Worm (Caenorhabditis elegans) whole organism, L2 larva: Measurements from ENCODE around the gene F45D3.4.

ENCODE experiments used
- C34F6.9 ChIP-seq: fragments of 150-350 bp; optimal IDR thresholded peaks from 2 replicates; lab custom pipeline; 2014; ENCODE audit warnings: missing biosample characterization, missing genetic modification characterization
- F13H6.1 ChIP-seq: sonication (generic microtip); optimal IDR thresholded peaks from 2 replicates; lab custom pipeline; 2016; ENCODE audit warnings: missing genetic modification characterization, missing compliant biosample characterization
- Y55F3AM.14 ChIP-seq: fragments of 200-800 bp; sonication (Bioruptor generic); optimal IDR thresholded peaks from 2 replicates; lab custom pipeline; 2018; ENCODE audit warnings: mild to moderate bottlenecking, missing genetic modification characterization, missing compliant biosample characterization
- aly-2 ChIP-seq: fragments of 150-350 bp; optimal IDR thresholded peaks from 2 replicates; lab custom pipeline; 2014; ENCODE audit warnings: missing biosample characterization, missing genetic modification characterization
- ama-1 ChIP-seq: fragments of 150-350 bp; optimal IDR thresholded peaks from 2 replicates; lab custom pipeline; 2018; ENCODE audit warnings: inconsistent platforms
- blmp-1 ChIP-seq: sonication (generic microtip); optimal IDR thresholded peaks from 2 replicates; lab custom pipeline; 2017; ENCODE audit warnings: missing genetic modification characterization, mild to moderate bottlenecking, missing compliant biosample characterization, antibody characterized with exemption, moderate library complexity; ENCODE audit not compliant: insufficient read depth
- ceh-16 ChIP-seq: fragments of 150-350 bp; optimal IDR thresholded peaks from 2 replicates; lab custom pipeline; 2014; ENCODE audit warnings: missing biosample characterization, missing genetic modification characterization
- ceh-82 ChIP-seq: fragments of 150-350 bp; optimal IDR thresholded peaks from 2 replicates; lab custom pipeline; 2014; ENCODE audit warnings: missing biosample characterization, missing genetic modification characterization
- crh-2 ChIP-seq: sonication (generic microtip); optimal IDR thresholded peaks from 2 replicates; lab custom pipeline; 2017; ENCODE audit warnings: missing biosample characterization, missing genetic modification characterization
- egl-27 ChIP-seq: sonication (generic microtip); optimal IDR thresholded peaks from 3 replicates; lab custom pipeline; 2017; ENCODE audit warnings: missing biosample characterization, missing genetic modification reagents, missing genetic modification characterization
- fos-1 ChIP-seq: fragments of 150-350 bp; optimal IDR thresholded peaks from 2 replicates; lab custom pipeline; 2014; ENCODE audit warnings: missing biosample characterization, missing genetic modification characterization
- gmeb-1 ChIP-seq: fragments of 150-350 bp; optimal IDR thresholded peaks from 2 replicates; lab custom pipeline; 2014; ENCODE audit warnings: missing biosample characterization, missing genetic modification characterization
- lin-11 ChIP-seq: fragments of 150-350 bp; sonication (generic microtip); optimal IDR thresholded peaks from 2 replicates; lab custom pipeline; 2014; ENCODE audit warnings: missing biosample characterization, missing genetic modification characterization, inconsistent platforms, mixed read lengths
- lin-13 ChIP-seq: fragments of 150-350 bp; optimal IDR thresholded peaks from 2 replicates; lab custom pipeline; 2014; ENCODE audit warnings: missing biosample characterization, missing genetic modification reagents, missing genetic modification characterization
- lin-39 ChIP-seq: fragments of 150-350 bp; optimal IDR thresholded peaks from 2 replicates; lab custom pipeline; 2014; ENCODE audit warnings: missing biosample characterization, missing genetic modification reagents, missing genetic modification characterization
- lsy-2 ChIP-seq, 2 experiments: fragments of 150-350 bp in 1 of 2; sonication (generic microtip) in 1 of 2; optimal IDR thresholded peaks; 2 replicates each; lab custom pipeline; 2014 to 2017; ENCODE audit warnings: missing biosample characterization in 2 of 2, missing genetic modification characterization in 2 of 2
- mab-5 ChIP-seq: fragments of 150-350 bp; optimal IDR thresholded peaks from 2 replicates; lab custom pipeline; 2014; ENCODE audit warnings: missing biosample characterization, missing genetic modification characterization
- mdl-1 ChIP-seq, 2 experiments: fragments of 150-350 bp in 1 of 2; sonication (generic microtip) in 1 of 2; optimal IDR thresholded peaks; 2 replicates each; lab custom pipeline; 2017; ENCODE audit warnings: missing biosample characterization in 2 of 2, missing genetic modification characterization in 2 of 2
- nhr-129 ChIP-seq: fragments of 150-350 bp; optimal IDR thresholded peaks from 2 replicates; lab custom pipeline; 2014; ENCODE audit warnings: missing biosample characterization, missing genetic modification characterization
- nhr-23 ChIP-seq: fragments of 150-350 bp; optimal IDR thresholded peaks from 2 replicates; lab custom pipeline; 2014; ENCODE audit warnings: missing biosample characterization, missing genetic modification reagents, missing genetic modification characterization
- nhr-25 ChIP-seq: fragments of 150-350 bp; sonication (generic microtip); optimal IDR thresholded peaks from 3 replicates; lab custom pipeline; 2014; ENCODE audit warnings: missing biosample characterization, missing genetic modification characterization
- nhr-6 ChIP-seq: fragments of 150-350 bp; optimal IDR thresholded peaks from 2 replicates; lab custom pipeline; 2014; ENCODE audit warnings: missing biosample characterization, missing genetic modification characterization
- sem-4 ChIP-seq: fragments of 150-350 bp; optimal IDR thresholded peaks from 2 replicates; lab custom pipeline; 2014; ENCODE audit warnings: missing biosample characterization, missing genetic modification reagents, missing genetic modification characterization
- skn-1 ChIP-seq: sonication (generic microtip); optimal IDR thresholded peaks from 2 replicates; lab custom pipeline; 2017; ENCODE audit warnings: missing biosample characterization, missing genetic modification characterization
- sma-9 ChIP-seq, 2 experiments: fragments of 150-350 bp in 1 of 2; sonication (generic microtip) in 1 of 2; optimal IDR thresholded peaks; 2 replicates each; lab custom pipeline; 2014 to 2016; ENCODE audit warnings: missing genetic modification characterization in 2 of 2, mild to moderate bottlenecking in 1 of 2, missing biosample characterization in 1 of 2, missing compliant biosample characterization in 1 of 2, missing genetic modification reagents in 1 of 2, moderate library complexity in 1 of 2
- snpc-4 ChIP-seq: fragments of 150-350 bp; optimal IDR thresholded peaks from 2 replicates; lab custom pipeline; 2014; ENCODE audit warnings: missing biosample characterization, missing genetic modification characterization
- unc-39 ChIP-seq: fragments of 150-350 bp; optimal IDR thresholded peaks from 2 replicates; lab custom pipeline; 2014; ENCODE audit warnings: missing biosample characterization, missing genetic modification characterization
- unc-55 ChIP-seq: fragments of 150-350 bp; sonication (generic microtip); optimal IDR thresholded peaks from 3 replicates; lab custom pipeline; 2014; ENCODE audit warnings: missing biosample characterization, missing genetic modification reagents, missing genetic modification characterization
- unc-62 ChIP-seq: fragments of 150-350 bp; optimal IDR thresholded peaks from 2 replicates; lab custom pipeline; 2014; ENCODE audit warnings: missing biosample characterization, missing genetic modification reagents, missing genetic modification characterization
- zag-1 ChIP-seq: fragments of 150-350 bp; optimal IDR thresholded peaks from 2 replicates; lab custom pipeline; 2014; ENCODE audit warnings: missing biosample characterization, missing genetic modification characterization
- ztf-1 ChIP-seq: fragments of 200-800 bp; sonication (Bioruptor generic); conservative IDR thresholded peaks from 2 replicates; pipeline ENCODE4 v1.3.6; 2022; ENCODE audit warnings: missing genetic modification characterization, missing compliant biosample characterization
- ztf-11 ChIP-seq: sonication (generic microtip); optimal IDR thresholded peaks from 2 replicates; lab custom pipeline; 2017; ENCODE audit warnings: missing biosample characterization, missing genetic modification characterization
- ztf-4 ChIP-seq: fragments of 150-350 bp; optimal IDR thresholded peaks from 2 replicates; lab custom pipeline; 2014; ENCODE audit warnings: missing biosample characterization, missing genetic modification characterization

F45D3.4 gene

ce11 chrV:12588030-12588429 lies 35.0 kb upstream of the F45D3.4 start, which contains the start of gene C14C10.1:
C14C10.1 (plus strand) TSS chrV:12588330.
- TF ChIP-seq mdl-1 (tag; optimal IDR thresholded peaks at IDR 0.05; lab: Kevin White, UChicago) (no peak), aly-2 (no peak), nhr-25 (tag; lab: Kevin White, UChicago) (no peak), unc-62 (GFP tag; lab: Kevin White, UChicago) (no peak), nhr-23 (no peak), lsy-2 (tag; optimal IDR thresholded peaks at IDR 0.05; lab: Kevin White, UChicago) (no peak), ztf-4 (tag; lab: Kevin White, UChicago) (no peak)

ce11 chrV:12586793-12587192 lies 33.8 kb upstream of the F45D3.4 start:
- no peak for TF ChIP-seq aly-2
- no peak for TF ChIP-seq unc-39 (tag; lab: Kevin White, UChicago)
- no peak for TF ChIP-seq snpc-4 (tag; lab: Kevin White, UChicago)
- TF ChIP-seq mdl-1 (tag; optimal IDR thresholded peaks at IDR 0.05; lab: Kevin White, UChicago), result no peak
- no peak for TF ChIP-seq lin-39 (tag; lab: Kevin White, UChicago)
- TF ChIP-seq lin-13, result no peak
- TF ChIP-seq egl-27 (tag; lab: Kevin White, UChicago), result no peak
- TF ChIP-seq unc-62 (GFP tag; lab: Kevin White, UChicago), result no peak
- TF ChIP-seq zag-1, result no peak
- no peak for TF ChIP-seq nhr-129 (tag; lab: Kevin White, UChicago)
- no peak for TF ChIP-seq Y55F3AM.14 (GFP tag; lab: Kevin White, UChicago)
- TF ChIP-seq crh-2 (tag; lab: Kevin White, UChicago), result no peak
- no peak for TF ChIP-seq ceh-82 (tag; lab: Kevin White, UChicago)

- TF ChIP-seq unc-55 (GFP tag; lab: Kevin White, UChicago) (no peak), crh-2 (tag; lab: Kevin White, UChicago) (peak; percentile 14), lin-11 (tag; lab: Kevin White, UChicago) (peak; percentile 10), lsy-2 (tag; optimal IDR thresholded peaks at IDR 0.05; lab: Kevin White, UChicago) (no peak)
Observed at ce11 chrV:12584771-12585170, 31.8 kb upstream of the F45D3.4 start.

ce11 chrV:12583421-12583820 lies 30.4 kb upstream of the F45D3.4 start:
- no peak for TF ChIP-seq snpc-4 (tag; lab: Kevin White, UChicago)
- no peak for TF ChIP-seq blmp-1 (tag; lab: Kevin White, UChicago)
- peak; percentile 58 for TF ChIP-seq unc-55 (GFP tag; lab: Kevin White, UChicago)
- TF ChIP-seq, all 48 proteins: peak for 1

ce11 chrV:12579299-12579698 lies 26.3 kb upstream of the F45D3.4 start, which contains the start of gene E02A10.3:
E02A10.3 (plus strand) TSS chrV:12579599.
- no peak for TF ChIP-seq nhr-6 (tag; lab: Kevin White, UChicago)
- TF ChIP-seq ztf-11 (tag; lab: Kevin White, UChicago), result no peak
- no peak for TF ChIP-seq sma-9 (GFP tag; optimal IDR thresholded peaks at IDR 0.05; lab: Kevin White, UChicago)
- TF ChIP-seq sma-9 (tag; optimal IDR thresholded peaks at IDR 0.05; lab: Kevin White, UChicago), result no peak
- TF ChIP-seq skn-1 (tag; lab: Kevin White, UChicago), result no peak
- TF ChIP-seq mab-5 (tag; lab: Kevin White, UChicago), result no peak
- no peak for TF ChIP-seq sem-4
- no peak for TF ChIP-seq gmeb-1 (tag; lab: Kevin White, UChicago)
- TF ChIP-seq C34F6.9, result no peak
- TF ChIP-seq Y55F3AM.14 (GFP tag; lab: Kevin White, UChicago), result no peak
- no peak for TF ChIP-seq ztf-1 (GFP tag; lab: Robert Waterston, UW)
- TF ChIP-seq F13H6.1, result no peak
- no peak for TF ChIP-seq unc-39 (tag; lab: Kevin White, UChicago)
- no peak for TF ChIP-seq ama-1 (lab: Kevin White, UChicago)
- TF ChIP-seq, all 48 proteins: peak for 0

- no peak for TF ChIP-seq lin-11 (tag; lab: Kevin White, UChicago)
- no peak for TF ChIP-seq ceh-16 (tag; lab: Kevin White, UChicago)
- no peak for TF ChIP-seq F13H6.1
- TF ChIP-seq nhr-129 (tag; lab: Kevin White, UChicago), result no peak
- no peak for TF ChIP-seq C34F6.9
- TF ChIP-seq zag-1, result no peak
- no peak for TF ChIP-seq fos-1 (tag; lab: Kevin White, UChicago)
- TF ChIP-seq ceh-82 (tag; lab: Kevin White, UChicago), result no peak
- no peak for TF ChIP-seq ama-1 (lab: Kevin White, UChicago)
Observed at ce11 chrV:12576495-12576947, 23.5 kb upstream of the F45D3.4 start, which contains the start of gene grl-23. grl-23 (minus strand) TSS chrV:12576897.
